Worm (Caenorhabditis elegans) whole organism, young adult: ENCODE measurements around the gene D1086.6.

Experiments
- C17E4.6 ChIP-seq: fragments of 200-800 bp; sonication (Bioruptor generic); IDR thresholded peaks from 2 replicates; pipeline ENCODE4 v1.3.6; 2022; ENCODE audit warnings: missing genetic modification reagents, missing genetic modification characterization, missing compliant biosample characterization
- F22D6.2 ChIP-seq: sonication (generic microtip); optimal IDR thresholded peaks from 2 replicates; lab custom pipeline; 2016; ENCODE audit warnings: mild to moderate bottlenecking, missing genetic modification characterization, missing compliant biosample characterization
- F33H1.4 ChIP-seq: fragments of 200-800 bp; sonication (Bioruptor generic); IDR thresholded peaks from 2 replicates; pipeline ENCODE4 v1.3.6; 2022; ENCODE audit warnings: missing genetic modification reagents, missing genetic modification characterization, missing compliant biosample characterization
- F52B5.7 ChIP-seq: sonication (generic microtip); optimal IDR thresholded peaks from 2 replicates; lab custom pipeline; 2016; ENCODE audit warnings: mild to moderate bottlenecking, missing genetic modification characterization, missing compliant biosample characterization
- F57A8.1 ChIP-seq: fragments of 200-800 bp; sonication (Bioruptor generic); optimal IDR thresholded peaks from 2 replicates; lab custom pipeline; 2018; ENCODE audit warnings: mild to moderate bottlenecking, missing genetic modification characterization, moderate library complexity, missing compliant biosample characterization
- Y53G8AR.9 ChIP-seq: fragments of 200-800 bp; sonication (Bioruptor generic); conservative IDR thresholded peaks from 2 replicates; pipeline ENCODE4 v1.3.6; 2022; ENCODE audit warnings: missing genetic modification reagents, missing genetic modification characterization, missing compliant biosample characterization
- Y67H2A.10 ChIP-seq: fragments of 200-800 bp; sonication (Bioruptor generic); conservative IDR thresholded peaks from 2 replicates; pipeline ENCODE4 v1.3.6; 2022; ENCODE audit warnings: missing genetic modification reagents, missing genetic modification characterization, missing compliant biosample characterization
- ama-1 ChIP-seq, 3 experiments: fragments of 150-350 bp in 1 of 3; sonication (generic microtip) in 2 of 3; optimal IDR thresholded peaks; 2 replicates each; lab custom pipeline; 2014 to 2018; ENCODE audit warnings: missing biosample characterization in 2 of 3, missing genetic modification characterization in 2 of 3, missing genetic modification reagents in 2 of 3
- aptf-2 ChIP-seq: fragments of 200-800 bp; sonication (Bioruptor generic); conservative IDR thresholded peaks from 2 replicates; pipeline ENCODE4 v1.3.6; 2022; ENCODE audit warnings: missing genetic modification reagents, missing genetic modification characterization, missing compliant biosample characterization
- aptf-3 ChIP-seq: fragments of 200-800 bp; sonication (Bioruptor generic); IDR thresholded peaks from 2 replicates; pipeline ENCODE4 v1.3.6; 2022; ENCODE audit warnings: missing genetic modification characterization, missing compliant biosample characterization
- attf-5 ChIP-seq: fragments of 200-800 bp; sonication (Bioruptor generic); optimal IDR thresholded peaks from 2 replicates; lab custom pipeline; 2018; ENCODE audit warnings: mild to moderate bottlenecking, missing genetic modification characterization, missing compliant biosample characterization
- bed-1 ChIP-seq: fragments of 200-800 bp; sonication (Bioruptor generic); IDR thresholded peaks from 2 replicates; pipeline ENCODE4 v1.3.6; 2022; ENCODE audit warnings: missing genetic modification reagents, missing genetic modification characterization, missing compliant biosample characterization
- cebp-1 ChIP-seq, 2 experiments: fragments of 200-800 bp in 1 of 2; sonication (Bioruptor generic) in 1 of 2; sonication (generic microtip) in 1 of 2; IDR thresholded peaks in 1 of 2; optimal IDR thresholded peaks in 1 of 2; 2 replicates each; pipeline versions ENCODE4 v1.3.6 to Lab custom; 2017 to 2022; ENCODE audit warnings: missing compliant biosample characterization in 2 of 2, missing genetic modification characterization in 2 of 2, mild to moderate bottlenecking in 1 of 2, missing genetic modification reagents in 1 of 2, moderate library complexity in 1 of 2
- ceh-27 ChIP-seq: fragments of 200-800 bp; sonication (Bioruptor generic); optimal IDR thresholded peaks from 2 replicates; lab custom pipeline; 2018; ENCODE audit warnings: mild to moderate bottlenecking, missing genetic modification characterization, moderate library complexity, missing compliant biosample characterization
- ceh-91 ChIP-seq: fragments of 200-800 bp; sonication (Bioruptor generic); IDR thresholded peaks from 2 replicates; pipeline ENCODE4 v1.3.6; 2022; ENCODE audit warnings: missing genetic modification reagents, missing genetic modification characterization, missing compliant biosample characterization
- dox-1 ChIP-seq: fragments of 200-800 bp; sonication (Bioruptor generic); IDR thresholded peaks from 2 replicates; pipeline ENCODE4 v1.3.6; 2022; ENCODE audit warnings: missing genetic modification reagents, missing genetic modification characterization, missing compliant biosample characterization
- dpl-1 ChIP-seq: fragments of 150-350 bp; optimal IDR thresholded peaks from 2 replicates; lab custom pipeline; 2014; ENCODE audit warnings: missing biosample characterization, missing genetic modification reagents, missing genetic modification characterization
- egl-44 ChIP-seq: fragments of 200-800 bp; sonication (Bioruptor generic); IDR thresholded peaks from 2 replicates; pipeline ENCODE4 v1.3.6; 2022; ENCODE audit warnings: missing genetic modification reagents, missing genetic modification characterization, missing compliant biosample characterization
- egrh-3 ChIP-seq: fragments of 200-800 bp; sonication (Bioruptor generic); IDR thresholded peaks from 2 replicates; pipeline ENCODE4 v1.3.6; 2022; ENCODE audit warnings: missing genetic modification reagents, missing genetic modification characterization, missing compliant biosample characterization
- hmg-1.2 ChIP-seq: fragments of 200-800 bp; sonication (Bioruptor generic); IDR thresholded peaks from 2 replicates; pipeline ENCODE4 v1.3.6; 2022; ENCODE audit warnings: missing genetic modification reagents, missing genetic modification characterization, missing compliant biosample characterization
- hsf-1 ChIP-seq: fragments of 200-800 bp; sonication (Bioruptor generic); IDR thresholded peaks from 2 replicates; pipeline ENCODE4 v1.3.6; 2022; ENCODE audit warnings: missing genetic modification reagents, missing genetic modification characterization, missing compliant biosample characterization
- lin-26 ChIP-seq: fragments of 200-800 bp; sonication (Bioruptor generic); IDR thresholded peaks from 2 replicates; pipeline ENCODE4 v1.3.6; 2022; ENCODE audit warnings: missing genetic modification reagents, missing genetic modification characterization, missing compliant biosample characterization
- madf-10 ChIP-seq: sonication (generic microtip); optimal IDR thresholded peaks from 2 replicates; lab custom pipeline; 2016; ENCODE audit warnings: mild to moderate bottlenecking, missing genetic modification characterization, missing compliant biosample characterization
- madf-6 ChIP-seq: fragments of 200-800 bp; sonication (Bioruptor generic); IDR thresholded peaks from 2 replicates; pipeline ENCODE4 v1.3.6; 2022; ENCODE audit warnings: missing genetic modification reagents, missing genetic modification characterization, missing compliant biosample characterization
- mcd-1 ChIP-seq: fragments of 200-800 bp; sonication (Bioruptor generic); IDR thresholded peaks from 2 replicates; pipeline ENCODE4 v1.3.6; 2022; ENCODE audit warnings: missing genetic modification reagents, missing genetic modification characterization, missing compliant biosample characterization
- mel-28 ChIP-seq: sonication (generic microtip); optimal IDR thresholded peaks from 2 replicates; lab custom pipeline; 2016; ENCODE audit warnings: borderline replicate concordance, mild to moderate bottlenecking, missing genetic modification characterization, missing compliant biosample characterization
- nfyb-1 ChIP-seq: fragments of 200-800 bp; sonication (Bioruptor generic); IDR thresholded peaks from 2 replicates; pipeline ENCODE4 v1.3.6; 2022; ENCODE audit warnings: missing genetic modification reagents, missing genetic modification characterization, missing compliant biosample characterization
- nhr-179 ChIP-seq: sonication (generic microtip); optimal IDR thresholded peaks from 2 replicates; lab custom pipeline; 2016; ENCODE audit warnings: mild to moderate bottlenecking, missing genetic modification characterization, missing compliant biosample characterization
- nhr-80 ChIP-seq: sonication (generic microtip); optimal IDR thresholded peaks from 2 replicates; lab custom pipeline; 2016; ENCODE audit warnings: missing genetic modification characterization, missing compliant biosample characterization
- pbrm-1 ChIP-seq: fragments of 200-800 bp; sonication (Bioruptor generic); IDR thresholded peaks from 2 replicates; pipeline ENCODE4 v1.3.6; 2022; ENCODE audit warnings: missing genetic modification reagents, missing genetic modification characterization, missing compliant biosample characterization
- sdz-38 ChIP-seq: sonication (generic microtip); optimal IDR thresholded peaks from 2 replicates; lab custom pipeline; 2016; ENCODE audit warnings: missing genotype, missing genetic modification characterization, missing compliant biosample characterization
- sea-2 ChIP-seq: fragments of 200-800 bp; sonication (Bioruptor generic); IDR thresholded peaks from 2 replicates; pipeline ENCODE4 v1.3.6; 2022; ENCODE audit warnings: missing genetic modification characterization, missing compliant biosample characterization
- snpc-1.3 ChIP-seq: sonication (generic microtip); optimal IDR thresholded peaks from 2 replicates; lab custom pipeline; 2017; ENCODE audit warnings: missing genetic modification characterization, mild to moderate bottlenecking, missing compliant biosample characterization, antibody characterized with exemption, moderate library complexity, missing genotype, missing genetic modification reagents; ENCODE audit not compliant: insufficient read depth
- unc-130 ChIP-seq: sonication (generic microtip); optimal IDR thresholded peaks from 2 replicates; lab custom pipeline; 2016; ENCODE audit warnings: missing genetic modification reagents, missing genetic modification characterization, missing compliant biosample characterization
- zfh-2 ChIP-seq: fragments of 200-800 bp; sonication (Bioruptor generic); conservative IDR thresholded peaks from 2 replicates; pipeline ENCODE4 v1.3.6; 2022; ENCODE audit warnings: missing genetic modification reagents, missing genetic modification characterization, missing compliant biosample characterization
- ztf-25 ChIP-seq: fragments of 200-800 bp; sonication (Bioruptor generic); IDR thresholded peaks from 2 replicates; pipeline ENCODE4 v1.3.6; 2022; ENCODE audit warnings: missing genetic modification reagents, missing genetic modification characterization, missing compliant biosample characterization

D1086.6 gene

DNA sequence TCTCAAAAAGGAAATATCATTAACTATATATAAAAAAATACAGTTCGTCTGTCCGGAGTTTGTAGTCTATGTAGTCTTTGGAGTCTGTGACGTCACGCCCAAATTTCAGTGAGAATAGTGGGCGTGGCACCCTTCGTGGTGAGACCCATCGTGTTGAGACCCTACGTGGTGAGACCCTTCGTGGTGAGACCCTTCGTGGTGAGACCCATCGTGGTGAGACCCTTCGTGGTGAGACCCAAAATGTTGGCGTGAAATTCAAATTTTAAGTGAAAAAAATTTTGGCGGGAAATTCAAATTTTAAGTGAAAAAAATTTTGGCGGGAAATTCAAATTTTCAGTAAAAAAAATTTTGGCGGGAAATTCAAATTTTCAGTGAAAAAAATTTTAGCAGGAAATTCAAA is 44.6 kb downstream of the D1086.6 start:
- TF ChIP-seq lin-26 (0 out of 2 replicates have a peak, but pooled peaks have one; percentile 41), madf-6 (peak; percentile 24; the same call in 1 of the 2 replicates), ztf-25 (GFP tag; lab: Robert Waterston, UW) (0 out of 2 replicates have a peak, but pooled peaks have one; percentile 21), F33H1.4 (GFP tag; lab: Robert Waterston, UW) (peak; percentile 77), Y53G8AR.9 (0 out of 2 replicates have a peak, but pooled peaks have one; percentile 39), mcd-1 (GFP tag; lab: Robert Waterston, UW) (peak; percentile 51), dox-1 (GFP tag; lab: Robert Waterston, UW) (peak; percentile 44; the same call in 1 of the 2 replicates)
- TF ChIP-seq, all 124 proteins: peak for 7; not testable (repeated sequence) for 117

- TF ChIP-seq zfh-2 (GFP tag; lab: Robert Waterston, UW) (peak; percentile 53; the same call in 1 of the 2 replicates), hmg-1.2 (GFP tag; lab: Robert Waterston, UW) (no peak), mel-28 (tag; lab: Kevin White, UChicago) (no peak), ceh-27 (GFP tag; lab: Kevin White, UChicago) (peak; percentile 1)
These were observed 46.8 kb downstream of the D1086.6 start for ce11 chrV:14126341-14126924.

DNA sequence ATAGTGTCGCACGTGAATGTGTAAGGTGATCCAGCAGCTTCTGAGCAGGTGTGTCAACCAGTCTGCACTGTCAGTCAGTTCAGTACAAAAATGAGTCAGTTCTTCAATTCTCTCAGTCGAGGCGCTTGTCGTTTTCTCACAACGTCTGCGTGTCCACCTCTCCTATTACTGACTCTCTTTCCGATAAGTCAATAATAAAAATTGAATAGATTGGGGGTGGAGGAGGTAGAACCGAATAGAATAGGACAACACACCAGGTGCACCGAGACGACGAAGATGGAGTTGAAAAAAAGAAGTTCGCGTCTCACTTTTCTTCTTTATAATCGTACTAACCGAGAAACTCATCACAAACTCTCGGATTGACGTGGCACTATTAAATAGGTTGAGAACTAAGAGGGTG is 48.2 kb downstream of the D1086.6 start:
- peak; percentile 72 for TF ChIP-seq nhr-80 (tag; lab: Kevin White, UChicago)
- peak; percentile 31; the same call in 1 of the 2 replicates for TF ChIP-seq hmg-1.2 (GFP tag; lab: Robert Waterston, UW)
- TF ChIP-seq snpc-1.3 (tag; lab: Kevin White, UChicago) = no peak
- peak; percentile 37; the same call in 1 of the 2 replicates for TF ChIP-seq dox-1 (GFP tag; lab: Robert Waterston, UW)

DNA sequence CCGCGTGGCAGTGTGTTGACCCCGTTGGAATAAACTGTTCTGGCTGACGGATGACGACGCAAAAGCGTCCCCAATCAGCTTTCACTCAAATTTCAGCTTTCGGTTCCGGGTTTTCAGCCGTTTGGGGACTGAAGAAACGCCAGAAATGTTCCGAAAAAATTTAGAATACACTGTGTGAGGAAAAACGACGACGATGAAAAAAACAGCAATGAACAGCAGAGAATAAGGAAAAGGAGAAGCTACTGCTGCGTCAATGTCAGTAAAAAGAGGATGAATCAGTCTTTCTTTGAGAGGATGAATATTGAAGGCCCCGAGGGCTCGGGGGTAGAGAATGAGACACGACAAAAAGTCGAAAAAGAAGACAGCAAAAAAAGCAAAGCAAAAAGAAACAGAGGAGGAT is 49.3 kb downstream of the D1086.6 start:
- TF ChIP-seq F57A8.1 (GFP tag; lab: Kevin White, UChicago) (no peak), nhr-179 (no peak), F52B5.7 (no peak), nfyb-1 (GFP tag; lab: Robert Waterston, UW) (no peak), hsf-1 (GFP tag; lab: Robert Waterston, UW) (no peak), ztf-25 (GFP tag; lab: Robert Waterston, UW) (no peak), snpc-1.3 (tag; lab: Kevin White, UChicago) (no peak), F22D6.2 (tag; lab: Kevin White, UChicago) (no peak), Y67H2A.10 (no peak), zfh-2 (GFP tag; lab: Robert Waterston, UW) (no peak), mel-28 (tag; lab: Kevin White, UChicago) (no peak), aptf-3 (GFP tag; lab: Robert Waterston, UW) (no peak), sea-2 (no peak), ceh-91 (GFP tag; lab: Robert Waterston, UW) (no peak), cebp-1 (GFP tag; IDR thresholded peaks at IDR 0.05; lab: Robert Waterston, UW) (no peak), cebp-1 (tag; optimal IDR thresholded peaks at IDR 0.05; lab: Kevin White, UChicago) (no peak), egl-44 (GFP tag; lab: Robert Waterston, UW) (no peak), unc-130 (GFP tag; lab: Kevin White, UChicago) (no peak), pbrm-1 (GFP tag; lab: Robert Waterston, UW) (no peak)

DNA sequence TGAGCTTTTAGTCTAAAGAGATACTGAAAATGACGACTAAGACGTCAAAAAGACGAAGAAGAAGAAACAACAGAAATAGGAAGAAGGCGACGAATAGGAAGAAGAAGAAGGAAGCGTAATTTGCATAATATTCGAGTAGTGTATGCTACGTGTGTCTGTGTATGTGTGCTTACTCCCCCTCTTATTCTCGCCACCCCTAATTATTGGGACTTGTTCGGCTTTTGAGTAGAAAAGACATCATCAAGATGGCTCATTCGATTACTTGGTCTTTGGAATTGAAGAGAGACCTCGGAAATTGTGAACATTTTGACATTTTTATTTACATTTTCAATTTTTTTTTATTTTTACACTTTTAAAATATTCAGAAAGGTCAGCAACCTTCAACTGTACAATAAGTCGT is 50.6 kb downstream of the D1086.6 start:
- no peak for TF ChIP-seq aptf-2 (GFP tag; lab: Robert Waterston, UW)
- no peak for TF ChIP-seq dpl-1
- TF ChIP-seq egrh-3 = no peak
- TF ChIP-seq mcd-1 (GFP tag; lab: Robert Waterston, UW) = no peak
- TF ChIP-seq sdz-38 = no peak
- no peak for TF ChIP-seq attf-5 (GFP tag; lab: Kevin White, UChicago)
- no peak for TF ChIP-seq ama-1 (optimal IDR thresholded peaks at IDR 0.05; lab: Kevin White, UChicago)
- TF ChIP-seq ama-1 (GFP tag; optimal IDR thresholded peaks at IDR 0.05; lab: Kevin White, UChicago) = no peak
- no peak for TF ChIP-seq C17E4.6 (GFP tag; lab: Robert Waterston, UW)
- no peak for TF ChIP-seq bed-1
- no peak for TF ChIP-seq hmg-1.2 (GFP tag; lab: Robert Waterston, UW)
- TF ChIP-seq madf-10 (tag; lab: Kevin White, UChicago) = no peak
- TF ChIP-seq, all 124 proteins: peak for 0
